Worm (Caenorhabditis elegans) whole organism, L4 larva: ENCODE results near the gene slc-17.3.

Experiments
- D1046.2 ChIP-seq: fragments of 200-800 bp; sonication (Bioruptor generic); IDR thresholded peaks from 2 replicates; pipeline ENCODE4 v1.3.6; 2022; ENCODE audit warnings: missing genetic modification characterization, missing compliant biosample characterization
- F10B5.3 ChIP-seq: sonication (generic microtip); optimal IDR thresholded peaks from 2 replicates; lab custom pipeline; 2016; ENCODE audit warnings: mild to moderate bottlenecking, missing genetic modification characterization, missing compliant biosample characterization
- F26F4.8 ChIP-seq: fragments of 200-800 bp; sonication (Bioruptor generic); conservative IDR thresholded peaks from 2 replicates; pipeline ENCODE4 v1.3.6; 2022; ENCODE audit warnings: missing genetic modification characterization, missing compliant biosample characterization
- F37D6.2 ChIP-seq: sonication (generic microtip); optimal IDR thresholded peaks from 2 replicates; lab custom pipeline; 2016; ENCODE audit warnings: mild to moderate bottlenecking, missing genetic modification characterization, missing compliant biosample characterization
- F44E2.7 ChIP-seq: fragments of 200-800 bp; sonication (Bioruptor generic); IDR thresholded peaks from 2 replicates; pipeline ENCODE4 v2.1.2; 2022; ENCODE audit warnings: missing genetic modification characterization, missing compliant biosample characterization
- T20F7.1 ChIP-seq: fragments of 200-800 bp; sonication (Bioruptor generic); optimal IDR thresholded peaks from 2 replicates; lab custom pipeline; 2018; ENCODE audit warnings: mild to moderate bottlenecking, missing genetic modification characterization, missing compliant biosample characterization
- T26A8.4 ChIP-seq: fragments of 200-800 bp; sonication (Bioruptor generic); IDR thresholded peaks from 2 replicates; pipeline ENCODE4 v1.3.6; 2022; ENCODE audit warnings: missing genetic modification characterization, missing compliant biosample characterization
- Y75B8A.6 ChIP-seq: fragments of 200-800 bp; sonication (Bioruptor generic); IDR thresholded peaks from 2 replicates; pipeline ENCODE4 v1.3.6; 2022; ENCODE audit warnings: missing genetic modification reagents, missing genetic modification characterization, missing compliant biosample characterization
- aha-1 ChIP-seq: fragments of 150-350 bp; peaks from one replicate; lab custom pipeline; 2014; ENCODE audit warnings: missing biosample characterization, missing genetic modification characterization
- aly-2 ChIP-seq: sonication (generic microtip); optimal IDR thresholded peaks from 2 replicates; lab custom pipeline; 2018; ENCODE audit warnings: missing biosample characterization, missing genetic modification characterization
- ama-1 ChIP-seq: fragments of 150-350 bp; optimal IDR thresholded peaks from 2 replicates; lab custom pipeline; 2014; ENCODE audit warnings: inconsistent platforms, mixed read lengths
- arid-1 ChIP-seq: fragments of 200-800 bp; sonication (Bioruptor generic); conservative IDR thresholded peaks from 2 replicates; pipeline ENCODE4 v1.3.6; 2022; ENCODE audit warnings: missing genetic modification reagents, missing genetic modification characterization, missing compliant biosample characterization
- ces-1 ChIP-seq: fragments of 150-350 bp; sonication (generic microtip); optimal IDR thresholded peaks from 4 replicates; lab custom pipeline; 2014; ENCODE audit warnings: missing biosample characterization, missing genetic modification reagents, missing genetic modification characterization
- ctbp-1 ChIP-seq: fragments of 200-800 bp; sonication (Bioruptor generic); IDR thresholded peaks from 2 replicates; pipeline ENCODE4 v1.3.6; 2022; ENCODE audit warnings: missing genetic modification reagents, missing genetic modification characterization, missing compliant biosample characterization
- dmd-6 ChIP-seq: fragments of 200-800 bp; sonication (Bioruptor generic); IDR thresholded peaks from 2 replicates; pipeline ENCODE4 v1.3.6; 2022; ENCODE audit warnings: missing genetic modification reagents, missing genetic modification characterization, missing compliant biosample characterization
- dmd-9 ChIP-seq: fragments of 200-800 bp; sonication (Bioruptor generic); IDR thresholded peaks from 2 replicates; pipeline ENCODE4 v1.3.6; 2022; ENCODE audit warnings: missing genetic modification reagents, missing genetic modification characterization, missing compliant biosample characterization
- duxl-1 ChIP-seq: sonication (generic microtip); optimal IDR thresholded peaks from 2 replicates; lab custom pipeline; 2016; ENCODE audit warnings: mild to moderate bottlenecking, missing genetic modification characterization, moderate library complexity, missing compliant biosample characterization; ENCODE audit not compliant: poor library complexity
- dve-1 ChIP-seq: sonication (generic microtip); optimal IDR thresholded peaks from 2 replicates; lab custom pipeline; 2017; ENCODE audit warnings: antibody characterized with exemption, mild to moderate bottlenecking, missing genetic modification characterization, missing compliant biosample characterization; ENCODE audit not compliant: insufficient read depth
- fkh-10 ChIP-seq: fragments of 150-350 bp; optimal IDR thresholded peaks from 2 replicates; lab custom pipeline; 2014; ENCODE audit warnings: missing biosample characterization, missing genetic modification reagents, missing genetic modification characterization
- hlh-11 ChIP-seq: fragments of 200-800 bp; sonication (Bioruptor generic); optimal IDR thresholded peaks from 2 replicates; lab custom pipeline; 2018; ENCODE audit warnings: mild to moderate bottlenecking, missing genetic modification characterization, missing compliant biosample characterization
- hlh-30 ChIP-seq: sonication (generic microtip); optimal IDR thresholded peaks from 2 replicates; lab custom pipeline; 2017; ENCODE audit warnings: antibody characterized with exemption, mild to moderate bottlenecking, missing genetic modification characterization, missing compliant biosample characterization; ENCODE audit not compliant: insufficient read depth
- hmg-1.1 ChIP-seq: fragments of 200-800 bp; sonication (Bioruptor generic); IDR thresholded peaks from 2 replicates; pipeline ENCODE4 v1.3.6; 2022; ENCODE audit warnings: missing genetic modification reagents, missing genetic modification characterization, missing compliant biosample characterization
- lin-15B ChIP-seq: fragments of 150-350 bp; sonication (generic microtip); optimal IDR thresholded peaks from 3 replicates; lab custom pipeline; 2014; ENCODE audit warnings: missing biosample characterization, missing genetic modification characterization
- lin-29 ChIP-seq: fragments of 200-800 bp; sonication (Bioruptor generic); IDR thresholded peaks from 2 replicates; pipeline ENCODE4 v1.3.6; 2022; ENCODE audit warnings: missing genetic modification reagents, missing genetic modification characterization, missing compliant biosample characterization
- lsy-2 ChIP-seq, 2 experiments: fragments of 150-350 bp in 1 of 2; sonication (generic microtip) in 1 of 2; optimal IDR thresholded peaks; 2 replicates each; lab custom pipeline; 2014 to 2017; ENCODE audit warnings: missing biosample characterization in 2 of 2, missing genetic modification characterization in 2 of 2
- madf-5 ChIP-seq, 2 experiments: fragments of 200-800 bp; sonication (Bioruptor generic); IDR thresholded peaks; 2 replicates each; pipeline ENCODE4 v1.3.6; 2022; ENCODE audit warnings: missing compliant biosample characterization in 2 of 2, missing genetic modification characterization in 2 of 2
- madf-9 ChIP-seq: fragments of 200-800 bp; sonication (Bioruptor generic); conservative IDR thresholded peaks from 2 replicates; pipeline ENCODE4 v1.3.6; 2022; ENCODE audit warnings: missing genetic modification reagents, missing genetic modification characterization, missing compliant biosample characterization
- mdl-1 ChIP-seq, 2 experiments: fragments of 150-350 bp in 1 of 2; sonication (generic microtip) in 1 of 2; optimal IDR thresholded peaks; 2 replicates each; lab custom pipeline; 2014 to 2017; ENCODE audit warnings: missing biosample characterization in 2 of 2, missing genetic modification characterization in 2 of 2
- mxl-2 ChIP-seq: fragments of 200-800 bp; sonication (Bioruptor generic); conservative IDR thresholded peaks from 2 replicates; pipeline ENCODE4 v1.3.6; 2022; ENCODE audit warnings: missing genetic modification reagents, missing genetic modification characterization, missing compliant biosample characterization
- nhr-28 ChIP-seq: fragments of 150-350 bp; optimal IDR thresholded peaks from 2 replicates; lab custom pipeline; 2014; ENCODE audit warnings: missing biosample characterization, missing genetic modification characterization
- nhr-42 ChIP-seq: fragments of 200-800 bp; sonication (Bioruptor generic); IDR thresholded peaks from 2 replicates; pipeline ENCODE4 v1.3.6; 2022; ENCODE audit warnings: missing genetic modification characterization, missing compliant biosample characterization
- nhr-48 ChIP-seq: sonication (generic microtip); optimal IDR thresholded peaks from 2 replicates; lab custom pipeline; 2016; ENCODE audit warnings: mild to moderate bottlenecking, missing genetic modification characterization, missing compliant biosample characterization
- nhr-76 ChIP-seq: fragments of 150-350 bp; optimal IDR thresholded peaks from 2 replicates; lab custom pipeline; 2014; ENCODE audit warnings: missing biosample characterization, missing genetic modification characterization
- nhr-77 ChIP-seq: fragments of 150-350 bp; optimal IDR thresholded peaks from 2 replicates; lab custom pipeline; 2014; ENCODE audit warnings: missing biosample characterization, missing genetic modification characterization
- php-3 ChIP-seq: fragments of 200-800 bp; sonication (Bioruptor generic); IDR thresholded peaks from 2 replicates; pipeline ENCODE4 v1.3.6; 2022; ENCODE audit warnings: missing genetic modification reagents, missing genetic modification characterization, missing compliant biosample characterization
- pqm-1 ChIP-seq: sonication (generic microtip); optimal IDR thresholded peaks from 2 replicates; lab custom pipeline; 2017; ENCODE audit warnings: missing biosample characterization, missing genetic modification characterization
- rbr-2 ChIP-seq: sonication (generic microtip); optimal IDR thresholded peaks from 2 replicates; lab custom pipeline; 2016; ENCODE audit warnings: missing genotype, missing genetic modification characterization, missing compliant biosample characterization
- saeg-2 ChIP-seq: fragments of 200-800 bp; sonication (Bioruptor generic); IDR thresholded peaks from 2 replicates; pipeline ENCODE4 v1.3.6; 2022; ENCODE audit warnings: missing genetic modification reagents, missing genetic modification characterization, missing compliant biosample characterization
- snpc-4 ChIP-seq: fragments of 150-350 bp; optimal IDR thresholded peaks from 2 replicates; lab custom pipeline; 2014; ENCODE audit warnings: missing biosample characterization, missing genetic modification characterization
- tra-1 ChIP-seq: fragments of 200-800 bp; sonication (Bioruptor generic); IDR thresholded peaks from 2 replicates; pipeline ENCODE4 v1.3.6; 2022; ENCODE audit warnings: missing genetic modification reagents, missing genetic modification characterization, missing compliant biosample characterization
- unc-39 ChIP-seq: sonication (generic microtip); optimal IDR thresholded peaks from 2 replicates; lab custom pipeline; 2017; ENCODE audit warnings: missing biosample characterization, missing genetic modification characterization
- vab-7 ChIP-seq: fragments of 200-800 bp; sonication (Bioruptor generic); IDR thresholded peaks from 2 replicates; pipeline ENCODE4 v1.3.6; 2022; ENCODE audit warnings: missing genetic modification reagents, missing genetic modification characterization, missing compliant biosample characterization
- zfp-3 ChIP-seq: fragments of 200-800 bp; sonication (Bioruptor generic); conservative IDR thresholded peaks from 2 replicates; pipeline ENCODE4 v1.3.6; 2022; ENCODE audit warnings: missing genetic modification reagents, missing genetic modification characterization, missing compliant biosample characterization
- ztf-7 ChIP-seq: fragments of 150-350 bp; optimal IDR thresholded peaks from 2 replicates; lab custom pipeline; 2014; ENCODE audit warnings: missing biosample characterization, missing genetic modification characterization

Gene slc-17.3

ce11 chrIII:7897733-7898132 lies 32.6 kb upstream of the slc-17.3 start (continued):
- no peak for TF ChIP-seq php-3
- no peak for TF ChIP-seq vab-7
- no peak for TF ChIP-seq ztf-7
- TF ChIP-seq ctbp-1 (GFP tag; lab: Robert Waterston, UW), result no peak
- no peak for TF ChIP-seq F37D6.2
- peak; percentile 37; the same call in 1 of the 2 replicates for TF ChIP-seq dmd-6
- TF ChIP-seq saeg-2, result no peak
- TF ChIP-seq nhr-42 (GFP tag; lab: Robert Waterston, UW), result no peak
- no peak for TF ChIP-seq D1046.2
- no peak for TF ChIP-seq nhr-77 (tag; lab: Kevin White, UChicago)
- no peak for TF ChIP-seq F44E2.7 (GFP tag; lab: Robert Waterston, UW)
- no peak for TF ChIP-seq ces-1
- TF ChIP-seq lsy-2 (tag; optimal IDR thresholded peaks at IDR 0.05; lab: Kevin White, UChicago), result peak in 1 of 2 experiments; percentile 59
- peak; percentile 34 for TF ChIP-seq T20F7.1 (GFP tag; lab: Kevin White, UChicago)
- no peak for TF ChIP-seq unc-39 (tag; lab: Kevin White, UChicago)
- TF ChIP-seq fkh-10 (GFP tag; lab: Kevin White, UChicago), result no peak
- no peak for TF ChIP-seq madf-5 (GFP tag; IDR thresholded peaks at IDR 0.05; lab: Robert Waterston, UW)
- no peak for TF ChIP-seq zfp-3 (GFP tag; lab: Robert Waterston, UW)
- peak; percentile 33 for TF ChIP-seq hlh-30
- peak; percentile 36 for TF ChIP-seq nhr-48 (tag; lab: Kevin White, UChicago)
- TF ChIP-seq tra-1 (GFP tag; lab: Robert Waterston, UW), result no peak
- TF ChIP-seq duxl-1, result no peak
- TF ChIP-seq madf-9 (GFP tag; lab: Robert Waterston, UW), result no peak
- TF ChIP-seq pqm-1 (tag; lab: Kevin White, UChicago), result no peak
- TF ChIP-seq F10B5.3 (tag; lab: Kevin White, UChicago), result no peak
- no peak for TF ChIP-seq T26A8.4 (GFP tag; lab: Robert Waterston, UW)
- TF ChIP-seq dve-1, result peak; percentile 44
- TF ChIP-seq mdl-1 (tag; optimal IDR thresholded peaks at IDR 0.05; lab: Kevin White, UChicago), result peak in 1 of 2 experiments; percentile 52
- no peak for TF ChIP-seq hmg-1.1 (GFP tag; lab: Robert Waterston, UW)
- no peak for TF ChIP-seq dmd-9 (GFP tag; lab: Robert Waterston, UW)
- TF ChIP-seq F26F4.8 (GFP tag; lab: Robert Waterston, UW), result no peak
- TF ChIP-seq nhr-76, result no peak
- no peak for TF ChIP-seq ama-1 (lab: Kevin White, UChicago)
- peak; percentile 81 for TF ChIP-seq nhr-28 (tag; lab: Kevin White, UChicago)
- TF ChIP-seq hlh-11 (tag; lab: Kevin White, UChicago), result peak; percentile 27
- no peak for TF ChIP-seq arid-1

DNA sequence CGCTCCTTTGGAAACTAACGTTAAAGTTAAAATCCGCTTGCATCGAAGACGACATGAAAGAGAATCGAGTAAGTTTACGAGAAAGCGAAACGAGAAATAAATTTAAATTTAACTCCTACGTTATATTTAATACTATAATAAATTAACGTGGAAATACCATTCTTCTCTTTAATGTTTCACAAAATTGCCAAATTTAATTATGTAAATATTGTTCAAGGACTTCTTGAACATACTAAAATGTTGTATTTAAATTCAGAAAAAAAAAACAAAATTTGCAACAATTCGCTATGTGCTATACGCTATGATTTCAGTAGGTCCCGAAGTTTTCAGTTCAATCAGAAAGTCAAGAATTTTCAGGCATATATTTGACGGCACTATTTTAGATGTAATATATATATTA lies 31.8 kb upstream of the slc-17.3 start, which contains the start of gene ZK688.10:
ZK688.10 (minus strand) TSS at position 101 of the 400 bp plus-strand sequence.
- no peak for TF ChIP-seq T20F7.1 (GFP tag; lab: Kevin White, UChicago)
- TF ChIP-seq aha-1 (tag; lab: Kevin White, UChicago), result peak; percentile 12
- no peak for TF ChIP-seq nhr-28 (tag; lab: Kevin White, UChicago)
- TF ChIP-seq, all 104 proteins: peak for 1

ce11 chrIII:7894724-7895123 lies 29.6 kb upstream of the slc-17.3 start, which contains the start of gene ZK688.4:
ZK688.4 (plus strand) TSS chrIII:7895024.
- no peak for TF ChIP-seq snpc-4 (tag; lab: Kevin White, UChicago)
- TF ChIP-seq lin-29 (GFP tag; lab: Robert Waterston, UW), result no peak
- TF ChIP-seq lsy-2 (tag; optimal IDR thresholded peaks at IDR 0.05; lab: Kevin White, UChicago), result no peak
- no peak for TF ChIP-seq madf-5 (GFP tag; IDR thresholded peaks at IDR 0.05; lab: Robert Waterston, UW)
- TF ChIP-seq lin-15B (tag; lab: Kevin White, UChicago), result no peak
- no peak for TF ChIP-seq ces-1
- no peak for TF ChIP-seq mxl-2 (GFP tag; lab: Robert Waterston, UW)
- no peak for TF ChIP-seq rbr-2 (tag; lab: Kevin White, UChicago)
- TF ChIP-seq ztf-7, result no peak
- TF ChIP-seq Y75B8A.6, result no peak
- no peak for TF ChIP-seq aly-2 (tag; lab: Kevin White, UChicago)
- TF ChIP-seq nhr-28 (tag; lab: Kevin White, UChicago), result no peak
- TF ChIP-seq, all 104 proteins: peak for 0
